Worm (Caenorhabditis elegans) whole organism, young adult: Measurements from ENCODE around the gene sri-6.

Experiments
- B0019.2 ChIP-seq: fragments of 200-800 bp; sonication (Bioruptor generic); conservative IDR thresholded peaks from 2 replicates; pipeline ENCODE4 v1.3.6; 2022; ENCODE audit warnings: missing genetic modification reagents, missing genetic modification characterization, missing compliant biosample characterization
- B0261.1 ChIP-seq: sonication (generic microtip); optimal IDR thresholded peaks from 2 replicates; lab custom pipeline; 2016; ENCODE audit warnings: mild to moderate bottlenecking, missing genetic modification characterization, moderate library complexity, missing compliant biosample characterization
- B0336.3 ChIP-seq: fragments of 200-800 bp; sonication (Bioruptor generic); IDR thresholded peaks from 2 replicates; pipeline ENCODE4 v1.3.6; 2022; ENCODE audit warnings: missing genetic modification characterization, missing compliant biosample characterization
- C17E4.6 ChIP-seq: fragments of 200-800 bp; sonication (Bioruptor generic); IDR thresholded peaks from 2 replicates; pipeline ENCODE4 v1.3.6; 2022; ENCODE audit warnings: missing genetic modification reagents, missing genetic modification characterization, missing compliant biosample characterization
- F37B4.10 ChIP-seq: fragments of 200-800 bp; sonication (Bioruptor generic); IDR thresholded peaks from 2 replicates; pipeline ENCODE4 v1.3.6; 2022; ENCODE audit warnings: missing genetic modification characterization, missing compliant biosample characterization
- F52B5.7 ChIP-seq: sonication (generic microtip); optimal IDR thresholded peaks from 2 replicates; lab custom pipeline; 2016; ENCODE audit warnings: mild to moderate bottlenecking, missing genetic modification characterization, missing compliant biosample characterization
- Y53G8AR.9 ChIP-seq: fragments of 200-800 bp; sonication (Bioruptor generic); conservative IDR thresholded peaks from 2 replicates; pipeline ENCODE4 v1.3.6; 2022; ENCODE audit warnings: missing genetic modification reagents, missing genetic modification characterization, missing compliant biosample characterization
- akir-1 ChIP-seq: fragments of 200-800 bp; sonication (Bioruptor generic); optimal IDR thresholded peaks from 2 replicates; lab custom pipeline; 2018; ENCODE audit warnings: mild to moderate bottlenecking, missing genetic modification characterization, moderate library complexity, missing compliant biosample characterization
- atf-7 ChIP-seq: sonication (generic microtip); optimal IDR thresholded peaks from 2 replicates; lab custom pipeline; 2017; ENCODE audit warnings: mild to moderate bottlenecking, missing genetic modification characterization, missing compliant biosample characterization
- athp-1 ChIP-seq: sonication (generic microtip); optimal IDR thresholded peaks from 2 replicates; lab custom pipeline; 2017; ENCODE audit warnings: mild to moderate bottlenecking, missing genetic modification characterization, missing compliant biosample characterization
- bed-1 ChIP-seq: fragments of 200-800 bp; sonication (Bioruptor generic); IDR thresholded peaks from 2 replicates; pipeline ENCODE4 v1.3.6; 2022; ENCODE audit warnings: missing genetic modification reagents, missing genetic modification characterization, missing compliant biosample characterization
- egl-44 ChIP-seq: fragments of 200-800 bp; sonication (Bioruptor generic); IDR thresholded peaks from 2 replicates; pipeline ENCODE4 v1.3.6; 2022; ENCODE audit warnings: missing genetic modification reagents, missing genetic modification characterization, missing compliant biosample characterization
- fkh-3 ChIP-seq: sonication (generic microtip); optimal IDR thresholded peaks from 2 replicates; lab custom pipeline; 2016; ENCODE audit warnings: mild to moderate bottlenecking, missing genetic modification characterization, missing compliant biosample characterization
- hlh-26 ChIP-seq: fragments of 200-800 bp; sonication (Bioruptor generic); conservative IDR thresholded peaks from 2 replicates; pipeline ENCODE4 v1.3.6; 2022; ENCODE audit warnings: missing genetic modification reagents, missing genetic modification characterization, missing compliant biosample characterization
- hsf-1 ChIP-seq: fragments of 200-800 bp; sonication (Bioruptor generic); IDR thresholded peaks from 2 replicates; pipeline ENCODE4 v1.3.6; 2022; ENCODE audit warnings: missing genetic modification reagents, missing genetic modification characterization, missing compliant biosample characterization
- lag-1 ChIP-seq: fragments of 200-800 bp; sonication (Bioruptor generic); IDR thresholded peaks from 2 replicates; pipeline ENCODE4 v1.3.6; 2022; ENCODE audit warnings: missing genetic modification reagents, missing genetic modification characterization, missing compliant biosample characterization
- lin-35 ChIP-seq, 3 experiments: fragments of 150-350 bp in 2 of 3; sonication (generic microtip) in 1 of 3; optimal IDR thresholded peaks; 2 replicates each; lab custom pipeline; 2014 to 2018; ENCODE audit warnings: missing biosample characterization in 3 of 3, missing genetic modification characterization in 3 of 3, missing genetic modification reagents in 3 of 3
- lsl-1 ChIP-seq: fragments of 200-800 bp; sonication (Bioruptor generic); optimal IDR thresholded peaks from 2 replicates; lab custom pipeline; 2018; ENCODE audit warnings: mild to moderate bottlenecking, missing genetic modification characterization, moderate library complexity, missing compliant biosample characterization
- madf-3 ChIP-seq: fragments of 200-800 bp; sonication (Bioruptor generic); IDR thresholded peaks from 2 replicates; pipeline ENCODE4 v1.3.6; 2022; ENCODE audit warnings: missing genetic modification reagents, missing genetic modification characterization, missing compliant biosample characterization
- nfya-1 ChIP-seq: sonication (generic microtip); optimal IDR thresholded peaks from 2 replicates; lab custom pipeline; 2017; ENCODE audit warnings: antibody characterized with exemption, missing compliant biosample characterization, missing genetic modification characterization, borderline replicate concordance; ENCODE audit not compliant: insufficient read depth
- nfya-2 ChIP-seq: fragments of 200-800 bp; sonication (Bioruptor generic); IDR thresholded peaks from 2 replicates; pipeline ENCODE4 v1.3.6; 2022; ENCODE audit warnings: missing genetic modification reagents, missing genetic modification characterization, missing compliant biosample characterization
- nhr-120 ChIP-seq: fragments of 200-800 bp; sonication (Bioruptor generic); IDR thresholded peaks from 2 replicates; pipeline ENCODE4 v1.3.6; 2022; ENCODE audit warnings: missing genetic modification characterization, missing compliant biosample characterization
- nhr-179 ChIP-seq: sonication (generic microtip); optimal IDR thresholded peaks from 2 replicates; lab custom pipeline; 2016; ENCODE audit warnings: mild to moderate bottlenecking, missing genetic modification characterization, missing compliant biosample characterization
- nhr-80 ChIP-seq: sonication (generic microtip); optimal IDR thresholded peaks from 2 replicates; lab custom pipeline; 2016; ENCODE audit warnings: missing genetic modification characterization, missing compliant biosample characterization
- pha-4 ChIP-seq: fragments of 150-350 bp; sonication (generic microtip); optimal IDR thresholded peaks from 2 replicates; lab custom pipeline; 2014; ENCODE audit warnings: missing biosample characterization, missing genetic modification reagents, missing genetic modification characterization
- rec-8 ChIP-seq, 2 experiments: sonication (generic microtip); optimal IDR thresholded peaks; 2 replicates each; lab custom pipeline; 2016; ENCODE audit warnings: mild to moderate bottlenecking in 2 of 2, missing genetic modification characterization in 2 of 2, missing genetic modification reagents in 2 of 2, missing genotype in 2 of 2, missing biosample characterization in 1 of 2, missing compliant biosample characterization in 1 of 2, moderate library complexity in 1 of 2
- sea-2 ChIP-seq: fragments of 200-800 bp; sonication (Bioruptor generic); IDR thresholded peaks from 2 replicates; pipeline ENCODE4 v1.3.6; 2022; ENCODE audit warnings: missing genetic modification characterization, missing compliant biosample characterization
- snpc-1.1 ChIP-seq: sonication (generic microtip); optimal IDR thresholded peaks from 2 replicates; lab custom pipeline; 2017; ENCODE audit warnings: missing genetic modification characterization, mild to moderate bottlenecking, missing compliant biosample characterization, antibody characterized with exemption, moderate library complexity, missing genotype, missing genetic modification reagents; ENCODE audit not compliant: insufficient read depth
- snpc-4 ChIP-seq, 5 experiments: fragments of 150-350 bp in 1 of 5; sonication (generic microtip) in 4 of 5; optimal IDR thresholded peaks; 2 replicates each; lab custom pipeline; 2014 to 2018; ENCODE audit warnings: missing genetic modification characterization in 5 of 5, missing biosample characterization in 3 of 5, antibody characterized with exemption in 2 of 5, mild to moderate bottlenecking in 2 of 5, missing compliant biosample characterization in 2 of 5, missing genotype in 2 of 5, moderate library complexity in 2 of 5, missing genetic modification reagents in 1 of 5
- unc-62 ChIP-seq: fragments of 150-350 bp; optimal IDR thresholded peaks from 2 replicates; lab custom pipeline; 2014; ENCODE audit warnings: missing biosample characterization, missing genetic modification reagents, missing genetic modification characterization
- ztf-18 ChIP-seq: sonication (generic microtip); optimal IDR thresholded peaks from 2 replicates; lab custom pipeline; 2016; ENCODE audit warnings: missing genotype, mild to moderate bottlenecking, missing genetic modification characterization, missing compliant biosample characterization
- ztf-6 ChIP-seq: fragments of 200-800 bp; sonication (Bioruptor generic); IDR thresholded peaks from 2 replicates; pipeline ENCODE4 v1.3.6; 2022; ENCODE audit warnings: missing genetic modification reagents, missing genetic modification characterization, missing compliant biosample characterization

The sri-6 gene

ce11 chrV:13163841-13164240 is 21.6 kb upstream of the sri-6 start (continued):
- peak; percentile 91 for TF ChIP-seq nhr-80 (tag; lab: Kevin White, UChicago)
- no peak for TF ChIP-seq lin-35 (GFP tag; optimal IDR thresholded peaks at IDR 0.05; lab: Kevin White, UChicago)
- 0 out of 2 replicates have a peak, but pooled peaks have one; percentile 43 for TF ChIP-seq egl-44 (GFP tag; lab: Robert Waterston, UW)
- no peak for TF ChIP-seq snpc-4 (GFP tag; optimal IDR thresholded peaks at IDR 0.05; lab: Kevin White, UChicago)
- peak in 2 of 4 experiments; percentile 1 to 55 for TF ChIP-seq snpc-4 (tag; optimal IDR thresholded peaks at IDR 0.05; lab: Kevin White, UChicago)
- no peak for TF ChIP-seq nfya-2 (GFP tag; lab: Robert Waterston, UW)
- no peak for TF ChIP-seq pha-4 (tag; lab: Kevin White, UChicago)
- no peak for TF ChIP-seq hlh-26 (GFP tag; lab: Robert Waterston, UW)
- peak; percentile 25; the same call in 1 of the 2 replicates for TF ChIP-seq B0336.3 (GFP tag; lab: Robert Waterston, UW)
- no peak for TF ChIP-seq Y53G8AR.9
- TF ChIP-seq atf-7 (tag; lab: Kevin White, UChicago) = peak; percentile 54
- no peak for TF ChIP-seq lsl-1 (GFP tag; lab: Kevin White, UChicago)

DNA sequence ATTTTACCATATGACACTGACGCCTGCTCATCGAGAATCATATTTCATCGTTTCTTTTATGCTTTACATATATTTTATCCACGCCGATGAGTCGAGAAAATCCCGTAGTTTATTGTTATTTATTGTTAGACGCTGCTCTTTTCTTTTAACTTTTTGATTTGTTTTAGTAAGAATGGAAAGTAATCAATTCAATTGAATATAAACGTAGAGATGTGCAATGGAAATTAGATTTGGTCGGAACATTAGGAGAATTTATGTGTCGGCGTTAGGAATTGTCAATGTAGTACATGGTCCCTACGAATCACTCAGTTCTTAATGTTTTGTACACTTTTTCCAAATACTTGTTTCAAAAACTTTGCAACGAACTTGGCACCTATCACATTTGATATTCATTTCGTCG is 20.2 kb upstream of the sri-6 start:
- no peak for TF ChIP-seq B0019.2
- no peak for TF ChIP-seq lag-1
- no peak for TF ChIP-seq nfya-1
- TF ChIP-seq ztf-18 (tag; lab: Kevin White, UChicago) = no peak
- no peak for TF ChIP-seq fkh-3 (tag; lab: Kevin White, UChicago)
- TF ChIP-seq unc-62 (GFP tag; lab: Kevin White, UChicago) = no peak
- TF ChIP-seq snpc-4 (GFP tag; optimal IDR thresholded peaks at IDR 0.05; lab: Kevin White, UChicago) = no peak
- TF ChIP-seq snpc-4 (tag; optimal IDR thresholded peaks at IDR 0.05; lab: Kevin White, UChicago) = no peak
- TF ChIP-seq nhr-120 (GFP tag; lab: Robert Waterston, UW) = no peak

ce11 chrV:13166582-13166981 is 18.9 kb upstream of the sri-6 start:
- 0 out of 2 replicates have a peak, but pooled peaks have one; percentile 44 for TF ChIP-seq bed-1 (GFP tag; lab: Robert Waterston, UW)
- TF ChIP-seq B0261.1 (tag; lab: Kevin White, UChicago) = no peak
- TF ChIP-seq lag-1 = no peak
- TF ChIP-seq hsf-1 = no peak
- TF ChIP-seq sea-2 (GFP tag; lab: Robert Waterston, UW) = no peak
- TF ChIP-seq, all 124 proteins: peak for 1

DNA sequence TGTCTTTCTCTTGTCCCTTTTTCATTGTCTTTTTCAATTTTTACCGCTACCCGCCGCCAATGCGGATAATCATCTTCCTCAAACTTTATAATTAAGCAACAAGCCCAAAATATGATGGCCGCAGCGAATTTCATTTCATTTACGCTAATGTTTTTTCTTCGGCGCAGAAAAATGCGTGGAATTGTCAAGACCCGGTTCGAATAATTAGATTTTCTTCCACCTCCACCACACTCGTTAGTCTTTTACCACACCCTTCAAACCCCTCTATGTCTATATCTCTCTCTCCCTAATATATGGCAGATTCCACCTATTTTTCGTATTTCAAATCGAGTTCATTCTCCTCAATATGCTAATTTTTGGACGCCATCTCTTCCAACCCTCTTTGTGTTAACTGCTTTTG is 15.0 kb upstream of the sri-6 start:
- TF ChIP-seq madf-3 (GFP tag; lab: Robert Waterston, UW) (no peak), snpc-1.1 (tag; lab: Kevin White, UChicago) (no peak), C17E4.6 (GFP tag; lab: Robert Waterston, UW) (no peak), F52B5.7 (tag; lab: Kevin White, UChicago) (no peak), ztf-6 (GFP tag; lab: Robert Waterston, UW) (no peak), F37B4.10 (no peak), nhr-179 (tag; lab: Kevin White, UChicago) (no peak), Y53G8AR.9 (no peak), athp-1 (tag; lab: Kevin White, UChicago) (no peak), rec-8 (tag; optimal IDR thresholded peaks at IDR 0.05; lab: Kevin White, UChicago) (no peak), akir-1 (GFP tag; lab: Kevin White, UChicago) (no peak)
